Worm (Caenorhabditis elegans) whole organism, L4 larva: Measurements from ENCODE around the gene F56C9.10.

ENCODE experiments used
- ama-1 ChIP-seq: fragments of 150-350 bp; optimal IDR thresholded peaks from 2 replicates; lab custom pipeline; 2014; ENCODE audit warnings: inconsistent platforms, mixed read lengths
- egl-27 ChIP-seq: sonication (generic microtip); optimal IDR thresholded peaks from 3 replicates; lab custom pipeline; 2017; ENCODE audit warnings: missing biosample characterization, missing genetic modification reagents, missing genetic modification characterization
- mdl-1 ChIP-seq, 2 experiments: fragments of 150-350 bp in 1 of 2; sonication (generic microtip) in 1 of 2; optimal IDR thresholded peaks; 2 replicates each; lab custom pipeline; 2014 to 2017; ENCODE audit warnings: missing biosample characterization in 2 of 2, missing genetic modification characterization in 2 of 2
- mep-1 ChIP-seq: fragments of 150-350 bp; sonication (generic microtip); optimal IDR thresholded peaks from 3 replicates; lab custom pipeline; 2014; ENCODE audit warnings: missing biosample characterization, missing genetic modification characterization
- nhr-10 ChIP-seq: fragments of 150-350 bp; optimal IDR thresholded peaks from 2 replicates; lab custom pipeline; 2014; ENCODE audit warnings: missing biosample characterization, missing genetic modification characterization
- nhr-6 ChIP-seq: fragments of 150-350 bp; optimal IDR thresholded peaks from 2 replicates; lab custom pipeline; 2014; ENCODE audit warnings: missing biosample characterization, missing genetic modification characterization
- spr-3 ChIP-seq: fragments of 200-800 bp; sonication (Bioruptor generic); optimal IDR thresholded peaks from 2 replicates; lab custom pipeline; 2018; ENCODE audit warnings: mild to moderate bottlenecking, missing genetic modification characterization, missing compliant biosample characterization
- unc-130 ChIP-seq: sonication (generic microtip); optimal IDR thresholded peaks from 2 replicates; lab custom pipeline; 2016; ENCODE audit warnings: missing genetic modification reagents, missing genetic modification characterization, missing compliant biosample characterization
- zag-1 ChIP-seq: fragments of 150-350 bp; optimal IDR thresholded peaks from 2 replicates; lab custom pipeline; 2014; ENCODE audit warnings: missing biosample characterization, missing genetic modification characterization
- zfp-2 ChIP-seq: sonication (generic microtip); optimal IDR thresholded peaks from 2 replicates; lab custom pipeline; 2016; ENCODE audit warnings: mild to moderate bottlenecking, missing genetic modification characterization, missing compliant biosample characterization
- zip-2 ChIP-seq: fragments of 150-350 bp; optimal IDR thresholded peaks from 2 replicates; lab custom pipeline; 2014; ENCODE audit warnings: missing biosample characterization, missing genetic modification characterization
- ztf-11 ChIP-seq: fragments of 150-350 bp; optimal IDR thresholded peaks from 2 replicates; lab custom pipeline; 2014; ENCODE audit warnings: missing biosample characterization, missing genetic modification characterization

ce11 chrIII:7298045-7298444 lies 37.1 kb downstream of the F56C9.10 start:
- TF ChIP-seq ama-1 (peak; percentile 78), mdl-1 (tag; optimal IDR thresholded peaks at IDR 0.05; lab: Kevin White, UChicago) (no peak), zip-2 (tag; lab: Kevin White, UChicago) (no peak), ztf-11 (tag; lab: Kevin White, UChicago) (no peak), nhr-10 (tag; lab: Kevin White, UChicago) (no peak), mep-1 (no peak), unc-130 (GFP tag; lab: Kevin White, UChicago) (no peak), nhr-6 (tag; lab: Kevin White, UChicago) (no peak), zag-1 (no peak), egl-27 (tag; lab: Kevin White, UChicago) (no peak), zfp-2 (no peak), spr-3 (no peak)
